Worm (Caenorhabditis elegans) whole organism, L4 larva: Measurements from ENCODE around the gene T04B2.8.

Source experiments
- F44E2.7 ChIP-seq: fragments of 200-800 bp; sonication (Bioruptor generic); IDR thresholded peaks from 2 replicates; pipeline ENCODE4 v2.1.2; 2022; ENCODE audit warnings: missing genetic modification characterization, missing compliant biosample characterization
- R02D3.7 ChIP-seq: fragments of 150-350 bp; sonication (generic microtip); optimal IDR thresholded peaks from 3 replicates; lab custom pipeline; 2014; ENCODE audit warnings: missing biosample characterization, missing genetic modification characterization
- Y75B8A.6 ChIP-seq: fragments of 200-800 bp; sonication (Bioruptor generic); IDR thresholded peaks from 2 replicates; pipeline ENCODE4 v1.3.6; 2022; ENCODE audit warnings: missing genetic modification reagents, missing genetic modification characterization, missing compliant biosample characterization
- ama-1 ChIP-seq: fragments of 150-350 bp; optimal IDR thresholded peaks from 2 replicates; lab custom pipeline; 2014; ENCODE audit warnings: inconsistent platforms, mixed read lengths
- attf-4 ChIP-seq: sonication (generic microtip); optimal IDR thresholded peaks from 3 replicates; lab custom pipeline; 2017; ENCODE audit warnings: missing biosample characterization, missing genetic modification characterization
- ceh-28 ChIP-seq: fragments of 150-350 bp; optimal IDR thresholded peaks from 2 replicates; lab custom pipeline; 2014; ENCODE audit warnings: missing biosample characterization, missing genetic modification reagents, missing genetic modification characterization
- ceh-32 ChIP-seq: sonication (generic microtip); optimal IDR thresholded peaks from 2 replicates; lab custom pipeline; 2016; ENCODE audit warnings: mild to moderate bottlenecking, missing genetic modification characterization, missing compliant biosample characterization; ENCODE audit not compliant: poor library complexity
- ces-1 ChIP-seq: fragments of 150-350 bp; sonication (generic microtip); optimal IDR thresholded peaks from 4 replicates; lab custom pipeline; 2014; ENCODE audit warnings: missing biosample characterization, missing genetic modification reagents, missing genetic modification characterization
- cey-2 ChIP-seq: sonication (generic microtip); optimal IDR thresholded peaks from 3 replicates; lab custom pipeline; 2017; ENCODE audit warnings: missing genetic modification characterization, mild to moderate bottlenecking, missing compliant biosample characterization, antibody characterized with exemption, borderline replicate concordance; ENCODE audit not compliant: insufficient read depth
- dmd-6 ChIP-seq: fragments of 200-800 bp; sonication (Bioruptor generic); IDR thresholded peaks from 2 replicates; pipeline ENCODE4 v1.3.6; 2022; ENCODE audit warnings: missing genetic modification reagents, missing genetic modification characterization, missing compliant biosample characterization
- fkh-10 ChIP-seq: fragments of 150-350 bp; optimal IDR thresholded peaks from 2 replicates; lab custom pipeline; 2014; ENCODE audit warnings: missing biosample characterization, missing genetic modification reagents, missing genetic modification characterization
- hlh-11 ChIP-seq: fragments of 200-800 bp; sonication (Bioruptor generic); optimal IDR thresholded peaks from 2 replicates; lab custom pipeline; 2018; ENCODE audit warnings: mild to moderate bottlenecking, missing genetic modification characterization, missing compliant biosample characterization
- lin-1 ChIP-seq: fragments of 200-800 bp; sonication (Bioruptor generic); IDR thresholded peaks from 2 replicates; pipeline ENCODE4 v1.3.6; 2022; ENCODE audit warnings: missing genetic modification reagents, missing genetic modification characterization, missing compliant biosample characterization
- lir-3 ChIP-seq: sonication (generic microtip); optimal IDR thresholded peaks from 2 replicates; lab custom pipeline; 2016; ENCODE audit warnings: mild to moderate bottlenecking, missing genetic modification characterization, missing compliant biosample characterization
- nhr-111 ChIP-seq: fragments of 200-800 bp; sonication (Bioruptor generic); optimal IDR thresholded peaks from 2 replicates; lab custom pipeline; 2018; ENCODE audit warnings: mild to moderate bottlenecking, missing genetic modification characterization, missing compliant biosample characterization
- nhr-25 ChIP-seq: sonication (generic microtip); optimal IDR thresholded peaks from 2 replicates; lab custom pipeline; 2017; ENCODE audit warnings: missing genetic modification characterization, mild to moderate bottlenecking, missing compliant biosample characterization, antibody characterized with exemption, moderate library complexity, borderline replicate concordance; ENCODE audit not compliant: insufficient read depth
- nhr-28 ChIP-seq: fragments of 150-350 bp; optimal IDR thresholded peaks from 2 replicates; lab custom pipeline; 2014; ENCODE audit warnings: missing biosample characterization, missing genetic modification characterization
- nhr-42 ChIP-seq: fragments of 200-800 bp; sonication (Bioruptor generic); IDR thresholded peaks from 2 replicates; pipeline ENCODE4 v1.3.6; 2022; ENCODE audit warnings: missing genetic modification characterization, missing compliant biosample characterization
- nhr-6 ChIP-seq: fragments of 150-350 bp; optimal IDR thresholded peaks from 2 replicates; lab custom pipeline; 2014; ENCODE audit warnings: missing biosample characterization, missing genetic modification characterization
- pqm-1 ChIP-seq: sonication (generic microtip); optimal IDR thresholded peaks from 2 replicates; lab custom pipeline; 2017; ENCODE audit warnings: missing biosample characterization, missing genetic modification characterization
- set-16 ChIP-seq: fragments of 200-800 bp; sonication (Bioruptor generic); IDR thresholded peaks from 2 replicates; pipeline ENCODE4 v1.3.6; 2022; ENCODE audit warnings: missing genetic modification reagents, missing genetic modification characterization, missing compliant biosample characterization
- tra-1 ChIP-seq: fragments of 200-800 bp; sonication (Bioruptor generic); IDR thresholded peaks from 2 replicates; pipeline ENCODE4 v1.3.6; 2022; ENCODE audit warnings: missing genetic modification reagents, missing genetic modification characterization, missing compliant biosample characterization
- unc-62 ChIP-seq, 3 experiments: fragments of 150-350 bp in 1 of 3; sonication (generic microtip); optimal IDR thresholded peaks in 2 of 3; peaks in 1 of 3; 1 replicate in 1 of 3; 2 replicates in 2 of 3; lab custom pipeline; 2014 to 2017; ENCODE audit warnings: missing biosample characterization in 3 of 3, missing genetic modification characterization in 3 of 3, missing genetic modification reagents in 3 of 3, missing genotype in 1 of 3
- zfp-2 ChIP-seq: sonication (generic microtip); optimal IDR thresholded peaks from 2 replicates; lab custom pipeline; 2016; ENCODE audit warnings: mild to moderate bottlenecking, missing genetic modification characterization, missing compliant biosample characterization
- zfp-3 ChIP-seq: fragments of 200-800 bp; sonication (Bioruptor generic); conservative IDR thresholded peaks from 2 replicates; pipeline ENCODE4 v1.3.6; 2022; ENCODE audit warnings: missing genetic modification reagents, missing genetic modification characterization, missing compliant biosample characterization
- zip-11 ChIP-seq: fragments of 200-800 bp; sonication (Bioruptor generic); IDR thresholded peaks from 2 replicates; pipeline ENCODE4 v1.3.6; 2022; ENCODE audit warnings: missing genetic modification characterization, missing compliant biosample characterization
- ztf-7 ChIP-seq: fragments of 150-350 bp; optimal IDR thresholded peaks from 2 replicates; lab custom pipeline; 2014; ENCODE audit warnings: missing biosample characterization, missing genetic modification characterization

The T04B2.8 gene

ce11 chrIV:10075034-10075510, 24.1 kb upstream of the T04B2.8 start, which contains the start of the genes ttbk-4 and W01B6.4:
ttbk-4 (minus strand) TSS chrIV:10075134.
W01B6.4 (plus strand) TSS chrIV:10075460.
- TF ChIP-seq R02D3.7 (tag; lab: Kevin White, UChicago) (no peak), ama-1 (lab: Kevin White, UChicago) (no peak), lin-1 (GFP tag; lab: Robert Waterston, UW) (no peak), unc-62 (GFP tag; optimal IDR thresholded peaks at IDR 0.05 in 1 of 2; lab: Kevin White, UChicago) (peak in 1 of 2 experiments; percentile 2), unc-62 (tag; optimal IDR thresholded peaks at IDR 0.05; lab: Kevin White, UChicago) (no peak), nhr-25 (tag; lab: Kevin White, UChicago) (no peak)

- TF ChIP-seq unc-62 (GFP tag; optimal IDR thresholded peaks at IDR 0.05 in 1 of 2; lab: Kevin White, UChicago) (peak in 1 of 2 experiments; percentile 50), unc-62 (tag; optimal IDR thresholded peaks at IDR 0.05; lab: Kevin White, UChicago) (no peak), attf-4 (tag; lab: Kevin White, UChicago) (no peak)
- TF ChIP-seq, all 104 proteins: peak for 1
These were observed 21.5 kb upstream of the T04B2.8 start, which contains the start of gene W01B6.3 for ce11 chrIV:10072527-10072926. W01B6.3 (minus strand) TSS chrIV:10072627.

ce11 chrIV:10071121-10071520, 20.1 kb upstream of the T04B2.8 start:
- peak; percentile 76 for TF ChIP-seq set-16 (GFP tag; lab: Robert Waterston, UW)

ce11 chrIV:10068266-10068665, 17.3 kb upstream of the T04B2.8 start:
- TF ChIP-seq cey-2 (tag; lab: Kevin White, UChicago) (no peak), unc-62 (GFP tag; optimal IDR thresholded peaks at IDR 0.05 in 1 of 2; lab: Kevin White, UChicago) (peak in 1 of 2 experiments; percentile 96), unc-62 (tag; optimal IDR thresholded peaks at IDR 0.05; lab: Kevin White, UChicago) (no peak)

- TF ChIP-seq fkh-10 (GFP tag; lab: Kevin White, UChicago) = peak; percentile 81
- TF ChIP-seq nhr-42 = no peak
- peak in 1 of 2 experiments; percentile 21 for TF ChIP-seq unc-62 (GFP tag; optimal IDR thresholded peaks at IDR 0.05 in 1 of 2; lab: Kevin White, UChicago)
- TF ChIP-seq unc-62 (tag; optimal IDR thresholded peaks at IDR 0.05; lab: Kevin White, UChicago) = no peak
- no peak for TF ChIP-seq ztf-7 (tag; lab: Kevin White, UChicago)
- peak; percentile 3 for TF ChIP-seq ces-1 (GFP tag; lab: Kevin White, UChicago)
- TF ChIP-seq, all 104 proteins: peak for 3
These were observed 16.6 kb upstream of the T04B2.8 start, which contains the start of gene cwn-2 for ce11 chrIV:10067541-10067940. cwn-2 (plus strand) TSS chrIV:10067816.

- peak; percentile 1 for TF ChIP-seq pqm-1 (tag; lab: Kevin White, UChicago)
- no peak for TF ChIP-seq zfp-3
- TF ChIP-seq ceh-28 = no peak
- no peak for TF ChIP-seq lir-3 (tag; lab: Kevin White, UChicago)
- TF ChIP-seq Y75B8A.6 = no peak
- no peak for TF ChIP-seq ceh-32 (tag; lab: Kevin White, UChicago)
- no peak for TF ChIP-seq nhr-28 (tag; lab: Kevin White, UChicago)
- no peak for TF ChIP-seq zfp-2 (tag; lab: Kevin White, UChicago)
- no peak for TF ChIP-seq zip-11 (GFP tag; lab: Robert Waterston, UW)
- no peak for TF ChIP-seq dmd-6 (GFP tag; lab: Robert Waterston, UW)
- peak; percentile 59 for TF ChIP-seq nhr-6 (tag; lab: Kevin White, UChicago)
- TF ChIP-seq F44E2.7 = no peak
These were observed 15.5 kb upstream of the T04B2.8 start for ce11 chrIV:10066456-10066855.

- TF ChIP-seq hlh-11 (no peak), nhr-111 (no peak), unc-62 (GFP tag; optimal IDR thresholded peaks at IDR 0.05 in 1 of 2; lab: Kevin White, UChicago) (peak in 1 of 2 experiments; percentile 80), unc-62 (tag; optimal IDR thresholded peaks at IDR 0.05; lab: Kevin White, UChicago) (no peak), tra-1 (GFP tag; lab: Robert Waterston, UW) (no peak)
These were observed 14.2 kb upstream of the T04B2.8 start for ce11 chrIV:10065159-10065558.
